Fruit fly (Drosophila melanogaster): ENCODE results near the gene CG31789.
A peak's percentile ranks its signal among the peaks of the same experiment; 100 is the strongest.

Gene CG31789

dm6 chr2L:18647857-18648652 is 42.3 kb downstream of the CG31789 start (continued):
- no peak for TF ChIP-seq ttk (GFP tag; IDR thresholded peaks at IDR 0.05)
- peak; percentile 5 for TF ChIP-seq ewg (GFP tag; optimal IDR thresholded peaks at IDR 0.05)
- no peak for TF ChIP-seq kay (GFP tag; optimal IDR thresholded peaks at IDR 0.05)
- TF ChIP-seq ATbp (GFP tag; optimal IDR thresholded peaks at IDR 0.05), result peak; percentile 6
- no peak for TF ChIP-seq B-H2 (GFP tag; optimal IDR thresholded peaks at IDR 0.05)
- no peak for TF ChIP-seq ftz-f1 (GFP tag; optimal IDR thresholded peaks at IDR 0.05)
- TF ChIP-seq Doc3 (GFP tag; IDR thresholded peaks at IDR 0.05; ENCODE audit: partially characterized antibody), result no peak
- peak; percentile 23 for TF ChIP-seq fd96Cb (tag; optimal IDR thresholded peaks at IDR 0.05)
- peak; percentile 1 for TF ChIP-seq stwl (tag; optimal IDR thresholded peaks at IDR 0.05)
- no peak for TF ChIP-seq Jarid2 (GFP tag; optimal IDR thresholded peaks at IDR 0.05)
- TF ChIP-seq CG10209 (GFP tag; optimal IDR thresholded peaks at IDR 0.05), result no peak
- peak in 1 of 2 experiments; percentile 40 for TF ChIP-seq chif (GFP tag; optimal IDR thresholded peaks at IDR 0.05)
- TF ChIP-seq oc (tag; optimal IDR thresholded peaks at IDR 0.05), result peak; percentile 20
- TF ChIP-seq gce (GFP tag; IDR thresholded peaks at IDR 0.05), result no peak
- TF ChIP-seq CG6654 (GFP tag; optimal IDR thresholded peaks at IDR 0.05), result no peak
- 0 out of 2 replicates have a peak, but pooled peaks have one; percentile 19 for TF ChIP-seq Oaz (GFP tag; IDR thresholded peaks at IDR 0.05)
- TF ChIP-seq gem (tag; optimal IDR thresholded peaks at IDR 0.05), result peak; percentile 73
- no peak for TF ChIP-seq stc (GFP tag; IDR thresholded peaks at IDR 0.05)
- TF ChIP-seq CG13296 (GFP tag; optimal IDR thresholded peaks at IDR 0.05), result no peak
- peak; percentile 2 for TF ChIP-seq CG15269 (tag; optimal IDR thresholded peaks at IDR 0.05)
- TF ChIP-seq CG3847 (GFP tag; IDR thresholded peaks at IDR 0.05), result 0 out of 2 replicates have a peak, but pooled peaks have one; percentile 18
- TF ChIP-seq Hsf (GFP tag; optimal IDR thresholded peaks at IDR 0.05), result peak; percentile 36
- peak; percentile 3 to 77 for TF ChIP-seq bsh (GFP tag; optimal IDR thresholded peaks at IDR 0.05)
- peak; percentile 2 to 32 for TF ChIP-seq Pdp1 (GFP tag; optimal IDR thresholded peaks at IDR 0.05)
- TF ChIP-seq gsb (GFP tag; IDR thresholded peaks at IDR 0.05), result no peak
- TF ChIP-seq Fer1 (GFP tag; optimal IDR thresholded peaks at IDR 0.05), result no peak
- TF ChIP-seq CG17385 (GFP tag; optimal IDR thresholded peaks at IDR 0.05), result peak; percentile 35
- TF ChIP-seq CG4424 (GFP tag; optimal IDR thresholded peaks at IDR 0.05), result no peak
- peak in 1 of 2 experiments; percentile 48 for TF ChIP-seq dpn (GFP tag; optimal IDR thresholded peaks at IDR 0.05)
- peak; percentile 44 for TF ChIP-seq CG1603 (tag; optimal IDR thresholded peaks at IDR 0.05)
- no peak for TF ChIP-seq E2f2 (GFP tag; IDR thresholded peaks at IDR 0.05)
- peak; percentile 3 for TF ChIP-seq CG12219 (GFP tag; optimal IDR thresholded peaks at IDR 0.05)
- TF ChIP-seq CG16863 (GFP tag; optimal IDR thresholded peaks at IDR 0.05), result peak; percentile 12
- no peak for TF ChIP-seq CG1832 (GFP tag; optimal IDR thresholded peaks at IDR 0.05)
- TF ChIP-seq CG33557 (GFP tag; optimal IDR thresholded peaks at IDR 0.05), result peak; percentile 20
- TF ChIP-seq chm (GFP tag; IDR thresholded peaks at IDR 0.05), result no peak
- TF ChIP-seq sc (optimal IDR thresholded peaks at IDR 0.05), result no peak
- TF ChIP-seq sc (GFP tag; optimal IDR thresholded peaks at IDR 0.05), result peak; percentile 7
- TF ChIP-seq Sry-β (GFP tag; optimal IDR thresholded peaks at IDR 0.05), result no peak
